Fruit fly (Drosophila melanogaster): ENCODE results near the gene MtnA.
A peak's percentile ranks its signal among the peaks of the same experiment; 100 is the strongest.

Gene MtnA

dm6 chr3R:9774147-9774546, 10.0 kb downstream of the MtnA start, which contains the start of gene Whamy (continued):
- TF ChIP-seq CG7963 (GFP tag; IDR thresholded peaks at IDR 0.05; ENCODE audit: partially characterized antibody) (no peak), ranshi (GFP tag; IDR thresholded peaks at IDR 0.05) (no peak), sima (GFP tag; optimal IDR thresholded peaks at IDR 0.05) (no peak), sqz (GFP tag; optimal IDR thresholded peaks at IDR 0.05) (no peak), dysf (GFP tag; IDR thresholded peaks at IDR 0.05) (no peak), maf-S (GFP tag; optimal IDR thresholded peaks at IDR 0.05) (no peak), PHDP (tag; optimal IDR thresholded peaks at IDR 0.05) (no peak), Vsx1 (GFP tag; optimal IDR thresholded peaks at IDR 0.05) (peak; percentile 25), Deaf1 (tag; optimal IDR thresholded peaks at IDR 0.05) (peak; percentile 82), B-H1 (GFP tag; IDR thresholded peaks at IDR 0.05) (no peak), CG12769 (tag; optimal IDR thresholded peaks at IDR 0.05) (peak; percentile 11), Max (GFP tag; optimal IDR thresholded peaks at IDR 0.05) (no peak), zfh2 (GFP tag; optimal IDR thresholded peaks at IDR 0.05) (no peak), pho (GFP tag; optimal IDR thresholded peaks at IDR 0.05) (no peak), CG6791 (GFP tag; IDR thresholded peaks at IDR 0.05; ENCODE audit: partially characterized antibody) (no peak), CG10654 (GFP tag; optimal IDR thresholded peaks at IDR 0.05) (no peak), exex (tag; optimal IDR thresholded peaks at IDR 0.05) (peak; percentile 74), HmgZ (tag; optimal IDR thresholded peaks at IDR 0.05) (peak; percentile 21), Hr51 (GFP tag; optimal IDR thresholded peaks at IDR 0.05) (no peak), CG3407 (GFP tag; optimal IDR thresholded peaks at IDR 0.05) (no peak), en (GFP tag; optimal IDR thresholded peaks at IDR 0.05) (no peak), ftz-f1 (GFP tag; optimal IDR thresholded peaks at IDR 0.05) (peak; percentile 49), chinmo (GFP tag; IDR thresholded peaks at IDR 0.05; ENCODE audit: partially characterized antibody) (0 out of 4 replicates have a peak, but pooled peaks have one; percentile 33), luna (GFP tag; optimal IDR thresholded peaks at IDR 0.05) (no peak), CG17612 (GFP tag; IDR thresholded peaks at IDR 0.05) (no peak), seq (GFP tag; IDR thresholded peaks at IDR 0.05) (no peak), mirr (GFP tag; optimal IDR thresholded peaks at IDR 0.05) (peak; percentile 77), emc (GFP tag; optimal IDR thresholded peaks at IDR 0.05) (no peak), Dref (GFP tag; IDR thresholded peaks at IDR 0.05) (no peak), zfh1 (GFP tag; IDR thresholded peaks at IDR 0.05) (no peak), hb (GFP tag; IDR thresholded peaks at IDR 0.05; ENCODE audit: partially characterized antibody) (no peak), CG8290 (GFP tag; optimal IDR thresholded peaks at IDR 0.05) (no peak), CG8290 (tag; optimal IDR thresholded peaks at IDR 0.05) (no peak), dpn (GFP tag; optimal IDR thresholded peaks at IDR 0.05) (no peak), CG32767 (GFP tag; IDR thresholded peaks at IDR 0.05) (no peak), Bdp1 (GFP tag; optimal IDR thresholded peaks at IDR 0.05) (no peak), CG6689 (GFP tag; IDR thresholded peaks at IDR 0.05) (no peak), Hmx (GFP tag; optimal IDR thresholded peaks at IDR 0.05) (no peak), CG10147 (GFP tag; optimal IDR thresholded peaks at IDR 0.05) (no peak), CG13296 (GFP tag; optimal IDR thresholded peaks at IDR 0.05) (peak; percentile 5), CG18599 (GFP tag; optimal IDR thresholded peaks at IDR 0.05) (peak; percentile 36), CG16815 (GFP tag; optimal IDR thresholded peaks at IDR 0.05) (no peak), Ets65A (GFP tag) (no peak), HLH3B (GFP tag; IDR thresholded peaks at IDR 0.05) (no peak), cwo (GFP tag; optimal IDR thresholded peaks at IDR 0.05) (no peak), ab (GFP tag; optimal IDR thresholded peaks at IDR 0.05) (no peak), CG8388 (GFP tag; optimal IDR thresholded peaks at IDR 0.05) (no peak), grn (GFP tag; optimal IDR thresholded peaks at IDR 0.05) (peak; percentile 62), danr (GFP tag; IDR thresholded peaks at IDR 0.05) (no peak), BtbVII (GFP tag; optimal IDR thresholded peaks at IDR 0.05) (no peak), CG9215 (GFP tag; IDR thresholded peaks at IDR 0.05) (no peak), Pdp1 (GFP tag; optimal IDR thresholded peaks at IDR 0.05) (peak in 1 of 2 experiments; percentile 9)
